Fruit fly (Drosophila melanogaster) whole organism, embryonic: ENCODE data around the gene Tusp.
A peak's percentile ranks its signal among the peaks of the same experiment; 100 is the strongest.

Experiments
- Bteb2 ChIP-seq: fragments of 200-800 bp; sonication (Bioruptor generic); optimal IDR thresholded peaks from 2 replicates; lab custom pipeline; 2016; ENCODE audit warnings: missing biosample characterization, missing genetic modification characterization
- CG10147 ChIP-seq: fragments of 200-800 bp; sonication (Bioruptor generic); optimal IDR thresholded peaks from 2 replicates; lab custom pipeline; 2019; ENCODE audit warnings: missing biosample characterization, mild to moderate bottlenecking, missing genetic modification characterization, moderate library complexity
- CG11398 ChIP-seq: fragments of 200-800 bp; sonication (Bioruptor generic); optimal IDR thresholded peaks from 2 replicates; lab custom pipeline; 2016; ENCODE audit warnings: missing biosample characterization, missing genetic modification characterization
- CG12104 ChIP-seq: fragments of 200-800 bp; sonication (Bioruptor generic); optimal IDR thresholded peaks from 3 replicates; lab custom pipeline; 2016; ENCODE audit warnings: missing biosample characterization, missing genetic modification characterization
- CG12769 ChIP-seq: fragments of 200-800 bp; sonication (Bioruptor generic); optimal IDR thresholded peaks from 2 replicates; lab custom pipeline; 2019; ENCODE audit warnings: missing biosample characterization, mild to moderate bottlenecking, missing genetic modification characterization, moderate library complexity
- CG13296 ChIP-seq: fragments of 200-800 bp; sonication (Bioruptor generic); optimal IDR thresholded peaks from 3 replicates; lab custom pipeline; 2018; ENCODE audit warnings: missing biosample characterization, mild to moderate bottlenecking, missing genetic modification characterization
- CG13624 ChIP-seq: fragments of 200-800 bp; sonication (Bioruptor generic); optimal IDR thresholded peaks from 2 replicates; lab custom pipeline; 2016; ENCODE audit warnings: missing biosample characterization, missing genetic modification characterization
- CG14050 ChIP-seq: fragments of 200-800 bp; sonication (Bioruptor generic); IDR thresholded peaks from 3 replicates; pipeline ENCODE4 v1.3.6; 2022; ENCODE audit warnings: missing biosample characterization, missing genetic modification characterization
- CG1602 ChIP-seq: fragments of 200-800 bp; sonication (Bioruptor generic); optimal IDR thresholded peaks from 3 replicates; lab custom pipeline; 2016; ENCODE audit warnings: missing biosample characterization, missing genetic modification characterization
- CG2678 ChIP-seq: fragments of 200-800 bp; sonication (Bioruptor generic); optimal IDR thresholded peaks from 3 replicates; lab custom pipeline; 2019; ENCODE audit warnings: missing biosample characterization, mild to moderate bottlenecking, missing genetic modification characterization, moderate library complexity
- CG2712 ChIP-seq: fragments of 200-800 bp; optimal IDR thresholded peaks from 3 replicates; lab custom pipeline; 2019; ENCODE audit warnings: missing biosample characterization, mild to moderate bottlenecking, missing genetic modification characterization, moderate library complexity
- CG2875 ChIP-seq: fragments of 200-800 bp; sonication (Bioruptor generic); optimal IDR thresholded peaks from 2 replicates; lab custom pipeline; 2017; ENCODE audit warnings: missing biosample characterization, mild to moderate bottlenecking, missing genetic modification characterization, missing genetic modification reagents
- CG31441 ChIP-seq: fragments of 200-800 bp; sonication (Bioruptor generic); IDR thresholded peaks from 2 replicates; pipeline ENCODE4 v1.3.6; 2022; ENCODE audit warnings: missing biosample characterization, missing genetic modification characterization
- CG3163 ChIP-seq: fragments of 200-800 bp; sonication (Bioruptor generic); optimal IDR thresholded peaks from 3 replicates; lab custom pipeline; 2016; ENCODE audit warnings: missing biosample characterization, missing genetic modification characterization
- CG32532 ChIP-seq: fragments of 200-800 bp; sonication (Bioruptor generic); IDR thresholded peaks from 2 replicates; pipeline ENCODE4 v1.3.6; 2022; ENCODE audit warnings: missing biosample characterization, missing genetic modification characterization
- CG42726 ChIP-seq: fragments of 200-800 bp; sonication (Bioruptor generic); IDR thresholded peaks from 2 replicates; pipeline ENCODE4 v1.3.6; 2022; ENCODE audit warnings: missing biosample characterization, missing genetic modification characterization; ENCODE audit not compliant: partially characterized antibody
- CG6272 ChIP-seq: fragments of 200-800 bp; sonication (Bioruptor generic); IDR thresholded peaks from 2 replicates; pipeline ENCODE4 v1.3.6; 2022; ENCODE audit warnings: missing biosample characterization, missing genetic modification characterization
- CG6689 ChIP-seq: fragments of 200-800 bp; sonication (Bioruptor generic); IDR thresholded peaks from 2 replicates; pipeline ENCODE4 v1.3.6; 2022; ENCODE audit warnings: missing biosample characterization, missing genetic modification characterization
- CG6791 ChIP-seq: fragments of 200-800 bp; sonication (Bioruptor generic); IDR thresholded peaks from 3 replicates; pipeline ENCODE4 v1.3.6; 2022; ENCODE audit warnings: missing biosample characterization, missing genetic modification characterization; ENCODE audit not compliant: partially characterized antibody
- CG6854 ChIP-seq: fragments of 200-800 bp; sonication (Bioruptor generic); optimal IDR thresholded peaks from 3 replicates; lab custom pipeline; 2017; ENCODE audit warnings: missing biosample characterization, mild to moderate bottlenecking, missing genetic modification characterization
- CG7745 ChIP-seq: fragments of 200-800 bp; sonication (Bioruptor generic); optimal IDR thresholded peaks from 2 replicates; lab custom pipeline; 2018; ENCODE audit warnings: missing biosample characterization, mild to moderate bottlenecking, missing genetic modification characterization, moderate library complexity
- Dad ChIP-seq: fragments of 200-800 bp; sonication (Bioruptor generic); optimal IDR thresholded peaks from 3 replicates; lab custom pipeline; 2016; ENCODE audit warnings: missing biosample characterization, missing genetic modification characterization
- Dfd ChIP-seq, 2 experiments: fragments of >200 bp; optimal IDR thresholded peaks; 2 replicates each; lab custom pipeline; 2017; ENCODE audit warnings: missing biosample characterization in 2 of 2, missing genetic modification characterization in 2 of 2
- Hsf ChIP-seq: fragments of 200-800 bp; sonication (Bioruptor generic); optimal IDR thresholded peaks from 3 replicates; lab custom pipeline; 2016; ENCODE audit warnings: missing biosample characterization, missing genetic modification characterization
- Lpt ChIP-seq: fragments of >200 bp; optimal IDR thresholded peaks from 2 replicates; lab custom pipeline; 2018; ENCODE audit warnings: missing biosample characterization, missing genetic modification characterization
- MESR4 ChIP-seq: fragments of 200-800 bp; sonication (Bioruptor generic); optimal IDR thresholded peaks from 2 replicates; lab custom pipeline; 2018; ENCODE audit warnings: missing biosample characterization, mild to moderate bottlenecking, missing genetic modification characterization, moderate library complexity
- Mes4 ChIP-seq: fragments of 200-800 bp; sonication (Bioruptor generic); optimal IDR thresholded peaks from 2 replicates; lab custom pipeline; 2016; ENCODE audit warnings: missing biosample characterization, missing genetic modification characterization
- Myb ChIP-seq: fragments of 200-800 bp; sonication (Bioruptor generic); optimal IDR thresholded peaks from 2 replicates; lab custom pipeline; 2016; ENCODE audit warnings: missing biosample characterization, missing genetic modification characterization
- Sry-β ChIP-seq: fragments of 200-800 bp; sonication (Bioruptor generic); optimal IDR thresholded peaks from 2 replicates; lab custom pipeline; 2018; ENCODE audit warnings: missing biosample characterization, mild to moderate bottlenecking, missing genetic modification characterization, moderate library complexity
- al ChIP-seq: fragments of 200-800 bp; sonication (Bioruptor generic); IDR thresholded peaks from 2 replicates; pipeline ENCODE4 v1.3.6; 2022; ENCODE audit warnings: missing biosample characterization, missing genetic modification characterization
- ase ChIP-seq: fragments of 200-800 bp; sonication (Bioruptor generic); IDR thresholded peaks from 3 replicates; pipeline ENCODE4 v1.3.6; 2022; ENCODE audit warnings: missing biosample characterization, missing genetic modification characterization
- ash1 ChIP-seq: fragments of 200-800 bp; sonication (Bioruptor generic); optimal IDR thresholded peaks from 2 replicates; lab custom pipeline; 2018; ENCODE audit warnings: missing biosample characterization, mild to moderate bottlenecking, missing genetic modification characterization
- cas ChIP-seq: fragments of 200-800 bp; sonication (Bioruptor generic); IDR thresholded peaks from 2 replicates; pipeline ENCODE4 v1.3.6; 2022; ENCODE audit warnings: missing biosample characterization, missing genetic modification characterization
- dm ChIP-seq: fragments of 200-800 bp; sonication (Bioruptor generic); optimal IDR thresholded peaks from 3 replicates; lab custom pipeline; 2016; ENCODE audit warnings: missing biosample characterization, missing genetic modification characterization
- fru ChIP-seq: fragments of >200 bp; optimal IDR thresholded peaks from 2 replicates; lab custom pipeline; 2017
- gce ChIP-seq: fragments of 200-800 bp; sonication (Bioruptor generic); IDR thresholded peaks from 3 replicates; pipeline ENCODE4 v1.3.6; 2022; ENCODE audit warnings: missing biosample characterization, missing genetic modification characterization
- kah ChIP-seq: fragments of 200-800 bp; sonication (Bioruptor generic); optimal IDR thresholded peaks from 2 replicates; lab custom pipeline; 2018; ENCODE audit warnings: missing biosample characterization, mild to moderate bottlenecking, missing genetic modification characterization
- mld ChIP-seq: fragments of 200-800 bp; sonication (Bioruptor generic); IDR thresholded peaks from 3 replicates; pipeline ENCODE4 v1.3.6; 2022; ENCODE audit warnings: missing biosample characterization, missing genetic modification characterization; ENCODE audit not compliant: partially characterized antibody
- nau ChIP-seq: fragments of 200-800 bp; sonication (Bioruptor generic); optimal IDR thresholded peaks from 3 replicates; lab custom pipeline; 2017; ENCODE audit warnings: missing biosample characterization, mild to moderate bottlenecking, missing genetic modification characterization, missing genetic modification reagents
- pan ChIP-seq, 4 experiments: fragments of >200 bp in 3 of 4; fragments of 200-800 bp in 1 of 4; sonication (Bioruptor generic) in 1 of 4; optimal IDR thresholded peaks in 3 of 4; IDR thresholded peaks in 1 of 4; 2 replicates each; pipeline versions ENCODE4 v1.3.6 to Lab custom; 2017 to 2022; ENCODE audit warnings: missing biosample characterization in 2 of 4, missing genetic modification characterization in 2 of 4, mixed read lengths in 1 of 4
- pho ChIP-seq: fragments of 200-800 bp; sonication (Bioruptor generic); optimal IDR thresholded peaks from 2 replicates; lab custom pipeline; 2016; ENCODE audit warnings: missing biosample characterization, missing genetic modification characterization
- prd ChIP-seq, 3 experiments: fragments of >200 bp in 2 of 3; fragments of 200-800 bp in 1 of 3; sonication (Bioruptor generic) in 1 of 3; optimal IDR thresholded peaks in 2 of 3; IDR thresholded peaks in 1 of 3; 2 replicates in 2 of 3; 3 replicates in 1 of 3; pipeline versions ENCODE4 v1.3.6 to Lab custom; 2017 to 2022; ENCODE audit warnings: missing biosample characterization in 1 of 3, missing genetic modification characterization in 1 of 3
- sens-2 ChIP-seq: fragments of 200-800 bp; sonication (Bioruptor generic); IDR thresholded peaks from 2 replicates; pipeline ENCODE4 v1.3.6; 2022; ENCODE audit warnings: missing biosample characterization, missing genetic modification characterization
- tin ChIP-seq: fragments of 200-800 bp; sonication (Bioruptor generic); optimal IDR thresholded peaks from 3 replicates; lab custom pipeline; 2016; ENCODE audit warnings: missing biosample characterization, missing genetic modification characterization
- tup ChIP-seq: fragments of 200-800 bp; sonication (Bioruptor generic); optimal IDR thresholded peaks from 2 replicates; lab custom pipeline; 2016; ENCODE audit warnings: missing biosample characterization, mild to moderate bottlenecking, missing genetic modification characterization, moderate library complexity
- unpg ChIP-seq: fragments of 200-800 bp; sonication (Bioruptor generic); optimal IDR thresholded peaks from 3 replicates; lab custom pipeline; 2018; ENCODE audit warnings: missing biosample characterization, mild to moderate bottlenecking, missing genetic modification characterization, moderate library complexity
- vvl ChIP-seq: fragments of 200-800 bp; sonication (Bioruptor generic); IDR thresholded peaks from 2 replicates; pipeline ENCODE4 v1.3.6; 2022; ENCODE audit warnings: missing biosample characterization, missing genetic modification characterization
- wor ChIP-seq: fragments of 200-800 bp; sonication (Bioruptor generic); IDR thresholded peaks from 2 replicates; pipeline ENCODE4 v1.3.6; 2022; ENCODE audit warnings: missing biosample characterization, missing genetic modification characterization
- zfh1 ChIP-seq: fragments of 200-800 bp; sonication (Bioruptor generic); IDR thresholded peaks from 3 replicates; pipeline ENCODE4 v1.3.6; 2022; ENCODE audit warnings: missing biosample characterization, missing genetic modification characterization

The Tusp gene

DNA sequence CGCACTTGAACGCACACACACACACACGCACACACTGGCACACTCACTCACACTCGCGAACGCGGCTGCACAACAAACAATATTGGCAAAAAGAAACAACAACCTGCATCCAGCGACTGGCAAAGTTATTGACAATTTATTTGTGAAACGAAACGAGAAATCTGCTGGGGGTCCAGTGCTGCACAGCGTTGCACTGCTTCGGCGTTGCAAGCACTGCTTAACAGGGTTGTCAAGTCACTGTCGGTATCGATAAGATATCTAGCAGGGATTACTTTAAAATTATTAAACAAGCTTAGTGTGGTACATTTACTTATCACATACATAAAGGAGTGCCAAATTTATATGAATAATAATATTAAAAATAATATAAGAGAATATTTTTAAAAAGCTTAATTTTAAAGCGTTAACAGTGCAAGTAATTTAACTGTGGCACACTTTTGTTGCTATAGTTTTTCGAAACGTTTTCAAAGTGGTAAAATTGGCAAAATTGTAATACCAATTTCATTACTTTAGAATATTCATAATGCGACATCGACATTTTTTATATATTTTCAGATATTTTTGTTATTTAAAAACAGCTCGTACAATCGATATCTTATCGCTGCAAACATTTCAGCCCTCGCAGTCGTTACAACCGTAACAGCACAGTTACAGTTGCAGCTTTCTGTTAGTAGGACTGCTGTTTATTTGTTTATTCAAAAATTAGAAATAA is at the start of gene Tusp, which contains the start of gene dsd (continued):
- TF ChIP-seq CG11398 (GFP tag; lab: Kevin White, UChicago), result peak; percentile 24
- peak; percentile 69 for TF ChIP-seq CG2678 (tag; lab: Kevin White, UChicago)
- peak; percentile 74 for TF ChIP-seq CG13624
- TF ChIP-seq CG10147, result peak; percentile 36
- peak; percentile 74 for TF ChIP-seq CG2712 (tag; lab: Kevin White, UChicago)
- TF ChIP-seq CG12769 (tag; lab: Kevin White, UChicago), result peak; percentile 57
- peak; percentile 61; the same call in 1 of the 3 replicates for TF ChIP-seq ase (GFP tag; lab: Robert Waterston, UW)
- TF ChIP-seq Dfd (GFP tag; optimal IDR thresholded peaks at IDR 0.05; lab: Kevin White, UChicago), result no peak
- peak; percentile 75 for TF ChIP-seq CG31441 (GFP tag; lab: Robert Waterston, UW)
- TF ChIP-seq CG42726 (GFP tag; lab: Robert Waterston, UW), result 0 out of 2 replicates have a peak, but pooled peaks have one; percentile 58
- peak; percentile 82 for TF ChIP-seq MESR4 (GFP tag; lab: Kevin White, UChicago)
- peak; percentile 78 for TF ChIP-seq zfh1 (GFP tag; lab: Robert Waterston, UW)
- TF ChIP-seq Dad (GFP tag; lab: Kevin White, UChicago), result peak; percentile 73
- TF ChIP-seq fru, result no peak
- peak; percentile 73 for TF ChIP-seq Hsf (GFP tag; lab: Kevin White, UChicago)
- peak; percentile 52 for TF ChIP-seq dm (GFP tag; lab: Kevin White, UChicago)
- peak; percentile 30 for TF ChIP-seq Bteb2
- TF ChIP-seq kah (GFP tag; lab: Kevin White, UChicago), result peak; percentile 45
- peak; percentile 69 for TF ChIP-seq al (GFP tag; lab: Robert Waterston, UW)
- peak; percentile 6 for TF ChIP-seq Mes4 (GFP tag; lab: Kevin White, UChicago)
- no peak for TF ChIP-seq wor (GFP tag; lab: Robert Waterston, UW)
- peak; percentile 72 for TF ChIP-seq CG12104 (GFP tag; lab: Kevin White, UChicago)
- no peak for TF ChIP-seq Lpt
- peak; percentile 63 for TF ChIP-seq Myb (GFP tag; lab: Kevin White, UChicago)
- peak; percentile 22 for TF ChIP-seq Sry-β (GFP tag; lab: Kevin White, UChicago)
- TF ChIP-seq cas (GFP tag; lab: Robert Waterston, UW), result 0 out of 2 replicates have a peak, but pooled peaks have one; percentile 16
- TF ChIP-seq pho (GFP tag; lab: Kevin White, UChicago), result peak; percentile 73
- TF ChIP-seq mld (GFP tag; lab: Robert Waterston, UW), result no peak
- peak; percentile 82 for TF ChIP-seq vvl (GFP tag; lab: Robert Waterston, UW)
- peak; percentile 26 for TF ChIP-seq CG2875
- TF ChIP-seq tup, result peak; percentile 67
- peak; percentile 67 for TF ChIP-seq CG6689 (GFP tag; lab: Robert Waterston, UW)
- TF ChIP-seq CG6791 (GFP tag; lab: Robert Waterston, UW), result peak; percentile 70; the same call in 2 of the 3 replicates
- peak; percentile 84 for TF ChIP-seq tin
- no peak for TF ChIP-seq gce (GFP tag; lab: Robert Waterston, UW)
- peak; percentile 58 for TF ChIP-seq unpg (GFP tag; lab: Kevin White, UChicago)
- peak; percentile 37; the same call in 1 of the 2 replicates for TF ChIP-seq sens-2 (GFP tag; lab: Robert Waterston, UW)
- TF ChIP-seq pan (optimal IDR thresholded peaks at IDR 0.05; lab: Kevin White, UChicago), result no peak
- TF ChIP-seq pan (GFP tag; optimal IDR thresholded peaks at IDR 0.05 in 1 of 2, IDR thresholded peaks at IDR 0.05 in 1 of 2), result peak in 1 of 2 experiments; percentile 72
- peak; percentile 12 for TF ChIP-seq ash1
- peak; percentile 68 for TF ChIP-seq CG6272 (GFP tag; lab: Robert Waterston, UW)
- TF ChIP-seq CG14050 (GFP tag; lab: Robert Waterston, UW), result peak; percentile 53; the same call in 1 of the 3 replicates
- TF ChIP-seq CG7745, result no peak
- no peak for TF ChIP-seq prd (optimal IDR thresholded peaks at IDR 0.05; lab: Kevin White, UChicago)
- peak; percentile 72 for TF ChIP-seq prd (GFP tag; IDR thresholded peaks at IDR 0.05; lab: Robert Waterston, UW)
- TF ChIP-seq CG13296 (GFP tag; lab: Kevin White, UChicago), result peak; percentile 57
- peak; percentile 80 for TF ChIP-seq CG1602 (GFP tag; lab: Kevin White, UChicago)
- no peak for TF ChIP-seq CG6854
- TF ChIP-seq CG32532 (GFP tag; lab: Robert Waterston, UW), result peak; percentile 78
- no peak for TF ChIP-seq nau
- peak; percentile 31 for TF ChIP-seq CG3163
